Worm (Caenorhabditis elegans) whole organism, late embryonic: ENCODE data around the gene Y113G7A.14.

Experiments
- C38D4.7 ChIP-seq: fragments of 200-800 bp; sonication (Bioruptor generic); optimal IDR thresholded peaks from 2 replicates; lab custom pipeline; 2018; ENCODE audit warnings: mild to moderate bottlenecking, missing genetic modification characterization, moderate library complexity, missing compliant biosample characterization
- K09A11.1 ChIP-seq: sonication (generic microtip); optimal IDR thresholded peaks from 2 replicates; lab custom pipeline; 2017; ENCODE audit warnings: antibody characterized with exemption, mild to moderate bottlenecking, missing genetic modification characterization, missing compliant biosample characterization; ENCODE audit not compliant: insufficient read depth
- T23F11.4 ChIP-seq: fragments of 200-800 bp; sonication (Bioruptor generic); optimal IDR thresholded peaks from 2 replicates; lab custom pipeline; 2018; ENCODE audit warnings: mild to moderate bottlenecking, missing genetic modification characterization, missing compliant biosample characterization
- ahr-1 ChIP-seq: sonication (generic microtip); optimal IDR thresholded peaks from 2 replicates; lab custom pipeline; 2016; ENCODE audit warnings: missing genetic modification characterization, missing compliant biosample characterization
- ceh-2 ChIP-seq: sonication (generic microtip); optimal IDR thresholded peaks from 2 replicates; lab custom pipeline; 2016; ENCODE audit warnings: missing genotype, missing genetic modification characterization, missing compliant biosample characterization
- ceh-22 ChIP-seq: sonication (generic microtip); optimal IDR thresholded peaks from 2 replicates; lab custom pipeline; 2017; ENCODE audit warnings: missing biosample characterization, missing genetic modification characterization
- ceh-34 ChIP-seq: sonication (generic microtip); optimal IDR thresholded peaks from 2 replicates; lab custom pipeline; 2016; ENCODE audit warnings: mild to moderate bottlenecking, missing genetic modification characterization, missing compliant biosample characterization
- ceh-48 ChIP-seq: sonication (generic microtip); optimal IDR thresholded peaks from 2 replicates; lab custom pipeline; 2016; ENCODE audit warnings: missing genetic modification characterization, inconsistent platforms, missing compliant biosample characterization
- ceh-6 ChIP-seq: fragments of 200-800 bp; sonication (Bioruptor generic); optimal IDR thresholded peaks from 2 replicates; lab custom pipeline; 2018; ENCODE audit warnings: mild to moderate bottlenecking, missing genetic modification characterization, missing compliant biosample characterization
- dmd-4 ChIP-seq: sonication (generic microtip); optimal IDR thresholded peaks from 2 replicates; lab custom pipeline; 2016; ENCODE audit warnings: borderline replicate concordance, missing genetic modification characterization, missing compliant biosample characterization
- elt-2 ChIP-seq: sonication (generic microtip); optimal IDR thresholded peaks from 2 replicates; lab custom pipeline; 2016; ENCODE audit warnings: missing genetic modification reagents, missing genetic modification characterization, missing compliant biosample characterization
- ets-4 ChIP-seq: sonication (generic microtip); optimal IDR thresholded peaks from 2 replicates; lab custom pipeline; 2016; ENCODE audit warnings: missing genetic modification characterization, missing compliant biosample characterization
- fax-1 ChIP-seq: sonication (generic microtip); optimal IDR thresholded peaks from 2 replicates; lab custom pipeline; 2016; ENCODE audit warnings: missing genotype, missing genetic modification characterization, missing compliant biosample characterization
- fkh-6 ChIP-seq: sonication (generic microtip); optimal IDR thresholded peaks from 2 replicates; lab custom pipeline; 2016; ENCODE audit warnings: missing genetic modification characterization, missing compliant biosample characterization
- gmeb-2 ChIP-seq: sonication (generic microtip); optimal IDR thresholded peaks from 2 replicates; lab custom pipeline; 2016; ENCODE audit warnings: missing genetic modification characterization, inconsistent platforms, missing compliant biosample characterization
- hlh-13 ChIP-seq: fragments of 200-800 bp; sonication (Bioruptor generic); optimal IDR thresholded peaks from 2 replicates; lab custom pipeline; 2018; ENCODE audit warnings: mild to moderate bottlenecking, missing genetic modification characterization, missing compliant biosample characterization
- hlh-30 ChIP-seq: sonication (generic microtip); optimal IDR thresholded peaks from 2 replicates; lab custom pipeline; 2017; ENCODE audit warnings: antibody characterized with exemption, missing genetic modification characterization, missing compliant biosample characterization; ENCODE audit not compliant: insufficient read depth
- hlh-6 ChIP-seq: sonication (generic microtip); optimal IDR thresholded peaks from 2 replicates; lab custom pipeline; 2016; ENCODE audit warnings: missing genotype, missing genetic modification characterization, missing compliant biosample characterization
- lim-6 ChIP-seq: sonication (generic microtip); optimal IDR thresholded peaks from 2 replicates; lab custom pipeline; 2016; ENCODE audit warnings: missing genetic modification characterization, missing compliant biosample characterization
- mec-3 ChIP-seq: sonication (generic microtip); optimal IDR thresholded peaks from 2 replicates; lab custom pipeline; 2016; ENCODE audit warnings: borderline replicate concordance, missing genetic modification characterization, missing compliant biosample characterization
- nhr-11 ChIP-seq: fragments of 150-350 bp; optimal IDR thresholded peaks from 2 replicates; lab custom pipeline; 2014; ENCODE audit warnings: missing biosample characterization, missing genetic modification characterization
- nhr-232 ChIP-seq: sonication (generic microtip); optimal IDR thresholded peaks from 2 replicates; lab custom pipeline; 2016; ENCODE audit warnings: missing genetic modification characterization, missing compliant biosample characterization
- npax-4 ChIP-seq: sonication (generic microtip); optimal IDR thresholded peaks from 2 replicates; lab custom pipeline; 2016; ENCODE audit warnings: missing genetic modification characterization, missing compliant biosample characterization
- pat-9 ChIP-seq: fragments of 200-800 bp; sonication (Bioruptor generic); optimal IDR thresholded peaks from 2 replicates; lab custom pipeline; 2018; ENCODE audit warnings: mild to moderate bottlenecking, missing genetic modification characterization, moderate library complexity, missing compliant biosample characterization
- pax-1 ChIP-seq: fragments of 150-350 bp; optimal IDR thresholded peaks from 2 replicates; lab custom pipeline; 2014; ENCODE audit warnings: missing biosample characterization, missing genetic modification characterization
- pha-2 ChIP-seq: sonication (generic microtip); optimal IDR thresholded peaks from 2 replicates; lab custom pipeline; 2017; ENCODE audit warnings: mild to moderate bottlenecking, missing genetic modification characterization, missing compliant biosample characterization
- pros-1 ChIP-seq: fragments of 150-350 bp; optimal IDR thresholded peaks from 2 replicates; lab custom pipeline; 2014; ENCODE audit warnings: missing biosample characterization, missing genetic modification reagents, missing genetic modification characterization
- ref-2 ChIP-seq: sonication (generic microtip); optimal IDR thresholded peaks from 2 replicates; lab custom pipeline; 2016; ENCODE audit warnings: missing genetic modification characterization, missing compliant biosample characterization
- sdc-2 ChIP-seq: sonication (generic microtip); optimal IDR thresholded peaks from 2 replicates; lab custom pipeline; 2016; ENCODE audit warnings: missing genotype, missing genetic modification characterization, missing compliant biosample characterization
- sox-2 ChIP-seq: fragments of 200-800 bp; sonication (Bioruptor generic); IDR thresholded peaks from 2 replicates; pipeline ENCODE4 v1.3.6; 2022; ENCODE audit warnings: missing genetic modification reagents, missing genetic modification characterization, missing compliant biosample characterization
- syd-9 ChIP-seq: sonication (generic microtip); optimal IDR thresholded peaks from 2 replicates; lab custom pipeline; 2016; ENCODE audit warnings: mild to moderate bottlenecking, missing genetic modification characterization, moderate library complexity, missing compliant biosample characterization
- tbx-2 ChIP-seq: sonication (generic microtip); optimal IDR thresholded peaks from 2 replicates; lab custom pipeline; 2016; ENCODE audit warnings: missing genetic modification characterization, missing compliant biosample characterization
- tbx-7 ChIP-seq: sonication (generic microtip); optimal IDR thresholded peaks from 2 replicates; lab custom pipeline; 2016; ENCODE audit warnings: missing genotype, missing genetic modification characterization, missing compliant biosample characterization
- unc-3 ChIP-seq, 2 experiments: fragments of 200-800 bp in 1 of 2; sonication (Bioruptor generic) in 1 of 2; sonication (generic microtip) in 1 of 2; conservative IDR thresholded peaks in 1 of 2; optimal IDR thresholded peaks in 1 of 2; 2 replicates each; pipeline versions ENCODE4 v1.3.6 to Lab custom; 2016 to 2022; ENCODE audit warnings: missing compliant biosample characterization in 2 of 2, missing genetic modification characterization in 2 of 2, missing genetic modification reagents in 1 of 2
- unc-55 ChIP-seq: sonication (generic microtip); optimal IDR thresholded peaks from 2 replicates; lab custom pipeline; 2017; ENCODE audit warnings: missing biosample characterization, missing genetic modification reagents, missing genetic modification characterization
- unc-86 ChIP-seq: sonication (generic microtip); optimal IDR thresholded peaks from 2 replicates; lab custom pipeline; 2016; ENCODE audit warnings: missing genetic modification characterization, missing compliant biosample characterization
- zip-5 ChIP-seq: sonication (generic microtip); optimal IDR thresholded peaks from 2 replicates; lab custom pipeline; 2016; ENCODE audit warnings: missing genetic modification characterization, missing compliant biosample characterization

The Y113G7A.14 gene

ce11 chrV:20138407-20139044 is at the start of gene Y113G7A.14:
TSS of gene Y113G7A.14 (minus strand) at chrV:20138457.
- no peak for TF ChIP-seq hlh-30 (tag; lab: Kevin White, UChicago)
- no peak for TF ChIP-seq elt-2 (tag; lab: Kevin White, UChicago)
- no peak for TF ChIP-seq hlh-6 (tag; lab: Kevin White, UChicago)
- TF ChIP-seq pros-1 (tag; lab: Kevin White, UChicago), result no peak
- no peak for TF ChIP-seq nhr-11
- TF ChIP-seq ceh-2 (tag; lab: Kevin White, UChicago), result no peak
- TF ChIP-seq unc-3 (GFP tag; conservative IDR thresholded peaks at IDR 0.05; lab: Robert Waterston, UW), result no peak
- no peak for TF ChIP-seq unc-3 (tag; optimal IDR thresholded peaks at IDR 0.05; lab: Kevin White, UChicago)
- TF ChIP-seq tbx-7 (tag; lab: Kevin White, UChicago), result no peak
- TF ChIP-seq ahr-1, result no peak
- no peak for TF ChIP-seq npax-4 (tag; lab: Kevin White, UChicago)
- no peak for TF ChIP-seq pat-9 (tag; lab: Kevin White, UChicago)
- no peak for TF ChIP-seq zip-5 (tag; lab: Kevin White, UChicago)
- no peak for TF ChIP-seq ref-2
- TF ChIP-seq ceh-22 (tag; lab: Kevin White, UChicago), result no peak
- no peak for TF ChIP-seq dmd-4

ce11 chrV:20186579-20186978 is 48.3 kb upstream of the Y113G7A.14 start, which contains the start of gene srz-16:
TSS of gene srz-16 (minus strand) at chrV:20186679.
- TF ChIP-seq tbx-2 (tag; lab: Kevin White, UChicago), result no peak
- no peak for TF ChIP-seq pax-1 (tag; lab: Kevin White, UChicago)
- TF ChIP-seq ceh-48 (tag; lab: Kevin White, UChicago), result no peak
- no peak for TF ChIP-seq lim-6
- no peak for TF ChIP-seq pha-2 (tag; lab: Kevin White, UChicago)
- no peak for TF ChIP-seq nhr-232
- no peak for TF ChIP-seq ceh-34
- TF ChIP-seq hlh-13 (GFP tag; lab: Kevin White, UChicago), result no peak
- no peak for TF ChIP-seq K09A11.1 (tag; lab: Kevin White, UChicago)
- TF ChIP-seq unc-86 (tag; lab: Kevin White, UChicago), result no peak
- no peak for TF ChIP-seq fkh-6 (tag; lab: Kevin White, UChicago)
- no peak for TF ChIP-seq ets-4 (tag; lab: Kevin White, UChicago)
- TF ChIP-seq ceh-6, result no peak
- TF ChIP-seq hlh-30 (tag; lab: Kevin White, UChicago), result no peak
- TF ChIP-seq ahr-1, result no peak
- no peak for TF ChIP-seq mec-3 (tag; lab: Kevin White, UChicago)
- no peak for TF ChIP-seq unc-55 (GFP tag; lab: Kevin White, UChicago)

DNA sequence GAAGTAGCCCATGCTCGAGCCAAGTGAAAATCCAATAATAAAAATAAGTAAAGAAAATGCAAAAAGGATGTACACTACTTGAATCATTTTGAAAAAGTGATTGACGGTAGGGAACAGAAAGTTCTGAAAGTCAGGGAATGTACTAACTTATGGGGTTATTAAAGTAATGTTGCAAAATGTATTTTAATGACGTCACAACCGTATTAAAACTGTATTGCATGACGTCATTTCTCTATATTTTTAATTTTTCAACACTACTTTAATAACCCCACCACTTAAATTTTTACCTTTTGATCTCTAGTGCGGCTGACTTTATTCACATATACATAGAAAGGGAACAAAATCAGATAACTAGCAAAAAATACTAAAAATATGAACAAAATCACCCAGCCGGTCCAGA is 44.1 kb upstream of the Y113G7A.14 start:
- TF ChIP-seq hlh-13 (GFP tag; lab: Kevin White, UChicago) (no peak), sox-2 (GFP tag; lab: Robert Waterston, UW) (no peak), sdc-2 (tag; lab: Kevin White, UChicago) (no peak), mec-3 (tag; lab: Kevin White, UChicago) (no peak), npax-4 (tag; lab: Kevin White, UChicago) (no peak), tbx-7 (tag; lab: Kevin White, UChicago) (no peak), ceh-2 (tag; lab: Kevin White, UChicago) (no peak), syd-9 (tag; lab: Kevin White, UChicago) (no peak), T23F11.4 (GFP tag; lab: Kevin White, UChicago) (no peak), fax-1 (tag; lab: Kevin White, UChicago) (no peak), ceh-6 (no peak), gmeb-2 (no peak), C38D4.7 (GFP tag; lab: Kevin White, UChicago) (no peak)
